Worm (Caenorhabditis elegans) whole organism, mixed stage, embryonic: ENCODE results near the gene sel-9.

Source experiments
- ceh-39 ChIP-seq: fragments of 150-350 bp; optimal IDR thresholded peaks from 2 replicates; lab custom pipeline; 2014; ENCODE audit warnings: missing biosample characterization, missing genetic modification characterization
- nhr-237 ChIP-seq: fragments of 150-350 bp; optimal IDR thresholded peaks from 2 replicates; lab custom pipeline; 2014; ENCODE audit warnings: missing biosample characterization, missing genetic modification characterization
- pha-4 ChIP-seq: fragments of 150-350 bp; optimal IDR thresholded peaks from 2 replicates; lab custom pipeline; 2018; ENCODE audit warnings: missing biosample characterization, missing genetic modification reagents, missing genetic modification characterization

- TF ChIP-seq pha-4 (no peak), ceh-39 (tag; lab: Kevin White, UChicago) (no peak), nhr-237 (tag; lab: Kevin White, UChicago) (no peak)
Measured at ce11 chrV:8263941-8264340, 38.4 kb downstream of the sel-9 start, which contains the start of gene C16D9.9.
